Fruit fly (Drosophila melanogaster) Kc167 (cell line): Measurements from ENCODE around the gene mRRF2.

Source experiments
- Myc ChIP-seq: fragments of >200 bp; optimal IDR thresholded peaks from 2 replicates; lab custom pipeline; 2017; ENCODE audit warnings: missing external identifiers
- Sin3A ChIP-seq: fragments of >200 bp; optimal IDR thresholded peaks from 2 replicates; lab custom pipeline; 2018; ENCODE audit warnings: missing external identifiers
- h ChIP-seq: fragments of >200 bp; optimal IDR thresholded peaks from 3 replicates; lab custom pipeline; 2018; ENCODE audit warnings: missing external identifiers
- insv ChIP-seq: fragments of >200 bp; optimal IDR thresholded peaks from 3 replicates; lab custom pipeline; 2018; ENCODE audit warnings: missing external identifiers
- psq ChIP-seq: fragments of >200 bp; optimal IDR thresholded peaks from 2 replicates; lab custom pipeline; 2017; ENCODE audit warnings: missing external identifiers
- ttk ChIP-seq: sonication (Bioruptor generic); optimal IDR thresholded peaks from 2 replicates; lab custom pipeline; 2017; ENCODE audit warnings: missing external identifiers

DNA sequence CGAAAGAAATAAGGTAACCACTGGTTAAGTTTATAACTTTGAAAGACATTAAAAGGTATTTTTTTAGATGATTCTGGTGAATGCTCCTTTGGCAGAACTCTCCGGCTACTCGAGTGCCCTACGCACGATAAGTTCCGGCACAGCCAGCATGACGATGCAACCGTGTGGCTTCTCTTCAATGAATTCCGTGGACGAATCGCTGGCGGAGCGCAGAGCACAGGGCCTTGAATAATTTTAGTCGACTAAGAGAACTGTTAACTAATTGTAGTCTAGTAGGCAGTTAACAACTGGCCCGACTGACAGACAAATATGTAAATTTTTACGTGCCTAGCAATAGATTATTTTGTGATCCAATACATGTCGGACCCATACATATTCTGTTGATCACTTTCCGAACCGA lies 2.7 kb downstream of the mRRF2 start, which contains the start of gene CG31161:
- TF ChIP-seq psq (no peak), ttk (lab: Kevin White, UChicago) (no peak), Myc (lab: Kevin White, UChicago) (no peak), h (no peak), insv (lab: Kevin White, UChicago) (no peak), Sin3A (no peak)
